Worm (Caenorhabditis elegans): ENCODE measurements around the gene cyp-35B3.

DNA sequence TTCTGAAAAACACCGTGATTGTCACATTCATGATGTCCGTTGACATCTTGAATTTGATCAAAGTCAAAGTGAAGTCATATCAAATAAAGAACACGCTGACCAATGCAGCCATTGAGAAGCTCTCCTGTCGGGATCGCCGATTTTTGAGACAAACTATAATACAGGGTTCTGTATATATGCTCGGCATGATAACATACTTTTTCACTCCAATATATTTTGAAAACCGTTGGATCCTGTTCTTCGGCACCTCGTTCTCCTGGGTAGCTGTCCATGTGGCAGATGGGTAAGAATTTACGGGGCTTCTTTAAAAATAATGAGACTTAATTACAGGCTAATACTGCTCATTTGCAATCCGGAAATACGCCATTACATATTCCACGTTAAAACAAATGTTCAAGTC is 22.6 kb upstream of the cyp-35B3 start:
- no peak for TF ChIP-seq nhr-237 (tag; optimal IDR thresholded peaks at IDR 0.05)
- no peak for TF ChIP-seq snpc-4 (tag; optimal IDR thresholded peaks at IDR 0.05)
- TF ChIP-seq unc-120 (tag; optimal IDR thresholded peaks at IDR 0.05; ENCODE audit: poor library complexity, severe bottlenecking) = no peak
- no peak for TF ChIP-seq sptf-1 (tag; optimal IDR thresholded peaks at IDR 0.05)
- TF ChIP-seq elt-3 (tag; optimal IDR thresholded peaks at IDR 0.05) = no peak
- no peak for TF ChIP-seq elt-1 (tag; optimal IDR thresholded peaks at IDR 0.05; ENCODE audit: borderline replicate concordance, insufficient read depth)
- TF ChIP-seq mab-5 (tag; optimal IDR thresholded peaks at IDR 0.05) = no peak
- TF ChIP-seq unc-39 (tag; optimal IDR thresholded peaks at IDR 0.05) = no peak
- TF ChIP-seq zip-8 (tag; optimal IDR thresholded peaks at IDR 0.05) = no peak

Data from whole organism, mixed stage, embryonic.